Worm (Caenorhabditis elegans) whole organism, L3 larva: Measurements from ENCODE around the gene R160.3.

Experiments
- ZK546.5 ChIP-seq: sonication (generic microtip); optimal IDR thresholded peaks from 2 replicates; lab custom pipeline; 2017; ENCODE audit warnings: missing biosample characterization, missing genetic modification characterization
- ceh-28 ChIP-seq: fragments of 150-350 bp; optimal IDR thresholded peaks from 2 replicates; lab custom pipeline; 2014; ENCODE audit warnings: missing biosample characterization, missing genetic modification reagents, missing genetic modification characterization
- elt-2 ChIP-seq: sonication (generic microtip); optimal IDR thresholded peaks from 2 replicates; lab custom pipeline; 2016; ENCODE audit warnings: missing genetic modification reagents, mild to moderate bottlenecking, missing genetic modification characterization, missing compliant biosample characterization

ce11 chrX:4320563-4320962 is 45.6 kb downstream of the R160.3 start, which contains the start of gene dop-6:
- TF ChIP-seq ZK546.5 (no peak), ceh-28 (no peak), elt-2 (no peak)
